Fruit fly (Drosophila melanogaster) whole organism, embryonic: ENCODE data around the gene CG4497.
A peak's percentile ranks its signal among the peaks of the same experiment; 100 is the strongest.

Experiments used
- Atf3 ChIP-seq: fragments of 200-800 bp; sonication (Bioruptor generic); optimal IDR thresholded peaks from 3 replicates; lab custom pipeline; 2016; ENCODE audit warnings: missing biosample characterization, missing genetic modification characterization
- Awh ChIP-seq: fragments of 200-800 bp; sonication (Bioruptor generic); IDR thresholded peaks from 2 replicates; pipeline ENCODE4, ENCODE4 v1.3.6; 2022; ENCODE audit warnings: missing biosample characterization, missing genetic modification characterization
- CG10366 ChIP-seq: fragments of 200-800 bp; sonication (Bioruptor generic); IDR thresholded peaks from 2 replicates; pipeline ENCODE4 v1.3.6; 2022; ENCODE audit warnings: missing biosample characterization, missing genetic modification characterization
- CG11504 ChIP-seq: fragments of 200-800 bp; sonication (Bioruptor generic); optimal IDR thresholded peaks from 3 replicates; lab custom pipeline; 2019; ENCODE audit warnings: missing biosample characterization, mild to moderate bottlenecking, missing genetic modification characterization, moderate library complexity
- CG12104 ChIP-seq: fragments of 200-800 bp; sonication (Bioruptor generic); optimal IDR thresholded peaks from 3 replicates; lab custom pipeline; 2016; ENCODE audit warnings: missing biosample characterization, missing genetic modification characterization
- CG12219 ChIP-seq: fragments of 200-800 bp; sonication (Bioruptor generic); optimal IDR thresholded peaks from 3 replicates; lab custom pipeline; 2018; ENCODE audit warnings: missing biosample characterization, mild to moderate bottlenecking, missing genetic modification characterization
- CG1233 ChIP-seq: fragments of 200-800 bp; sonication (Bioruptor generic); optimal IDR thresholded peaks from 4 replicates; lab custom pipeline; 2018; ENCODE audit warnings: missing biosample characterization, mild to moderate bottlenecking, missing genetic modification characterization
- CG13424 ChIP-seq: fragments of 200-800 bp; sonication (Bioruptor generic); optimal IDR thresholded peaks from 2 replicates; lab custom pipeline; 2019; ENCODE audit warnings: missing biosample characterization, mild to moderate bottlenecking, missing genetic modification characterization, moderate library complexity
- CG13894 ChIP-seq: fragments of 200-800 bp; sonication (Bioruptor generic); optimal IDR thresholded peaks from 3 replicates; lab custom pipeline; 2018; ENCODE audit warnings: missing biosample characterization, mild to moderate bottlenecking, missing genetic modification characterization, moderate library complexity
- CG15696 ChIP-seq: fragments of 200-800 bp; sonication (Bioruptor generic); optimal IDR thresholded peaks from 2 replicates; lab custom pipeline; 2019; ENCODE audit warnings: missing biosample characterization, mild to moderate bottlenecking, missing genetic modification characterization, moderate library complexity
- CG17361 ChIP-seq: fragments of 200-800 bp; sonication (Bioruptor generic); IDR thresholded peaks from 3 replicates; pipeline ENCODE4 v1.3.6; 2022; ENCODE audit warnings: missing biosample characterization, missing genetic modification characterization
- CG1832 ChIP-seq: fragments of 200-800 bp; sonication (Bioruptor generic); optimal IDR thresholded peaks from 2 replicates; lab custom pipeline; 2017; ENCODE audit warnings: missing biosample characterization, mild to moderate bottlenecking, missing genetic modification characterization, inconsistent platforms
- CG18619 ChIP-seq: fragments of 200-800 bp; sonication (Bioruptor generic); optimal IDR thresholded peaks from 3 replicates; lab custom pipeline; 2017; ENCODE audit warnings: missing biosample characterization, mild to moderate bottlenecking, missing genetic modification characterization
- CG2199 ChIP-seq: fragments of 200-800 bp; sonication (Bioruptor generic); IDR thresholded peaks from 3 replicates; pipeline ENCODE4 v1.3.6; 2022; ENCODE audit warnings: missing biosample characterization, missing genetic modification characterization
- CG2202 ChIP-seq: fragments of 200-800 bp; sonication (Bioruptor generic); optimal IDR thresholded peaks from 2 replicates; lab custom pipeline; 2018; ENCODE audit warnings: missing biosample characterization, mild to moderate bottlenecking, missing genetic modification characterization
- CG2712 ChIP-seq: fragments of 200-800 bp; optimal IDR thresholded peaks from 3 replicates; lab custom pipeline; 2019; ENCODE audit warnings: missing biosample characterization, mild to moderate bottlenecking, missing genetic modification characterization, moderate library complexity
- CG4424 ChIP-seq: fragments of 200-800 bp; sonication (Bioruptor generic); optimal IDR thresholded peaks from 3 replicates; lab custom pipeline; 2016; ENCODE audit warnings: missing biosample characterization, missing genetic modification characterization
- CG4707 ChIP-seq: fragments of 200-800 bp; sonication (Bioruptor generic); optimal IDR thresholded peaks from 2 replicates; lab custom pipeline; 2018; ENCODE audit warnings: missing biosample characterization, mild to moderate bottlenecking, missing genetic modification characterization, moderate library complexity
- CG8359 ChIP-seq: fragments of 200-800 bp; sonication (Bioruptor generic); optimal IDR thresholded peaks from 2 replicates; lab custom pipeline; 2017; ENCODE audit warnings: missing biosample characterization, mild to moderate bottlenecking, missing genetic modification characterization, borderline replicate concordance
- CG8944 ChIP-seq: fragments of 200-800 bp; sonication (Bioruptor generic); optimal IDR thresholded peaks from 3 replicates; lab custom pipeline; 2016; ENCODE audit warnings: missing biosample characterization, missing genetic modification characterization
- CG9609 ChIP-seq: fragments of 200-800 bp; sonication (Bioruptor generic); optimal IDR thresholded peaks from 3 replicates; lab custom pipeline; 2016; ENCODE audit warnings: missing biosample characterization, missing genetic modification characterization
- CrebB ChIP-seq: fragments of 200-800 bp; sonication (Bioruptor generic); optimal IDR thresholded peaks from 3 replicates; lab custom pipeline; 2018; ENCODE audit warnings: missing biosample characterization, mild to moderate bottlenecking, missing genetic modification characterization
- Dek ChIP-seq: fragments of 200-800 bp; sonication (Bioruptor generic); optimal IDR thresholded peaks from 3 replicates; lab custom pipeline; 2019; ENCODE audit warnings: missing biosample characterization, mild to moderate bottlenecking, missing genetic modification characterization, moderate library complexity
- Dfd ChIP-seq, 2 experiments: fragments of >200 bp; optimal IDR thresholded peaks; 2 replicates each; lab custom pipeline; 2017; ENCODE audit warnings: missing biosample characterization in 2 of 2, missing genetic modification characterization in 2 of 2
- HLH3B ChIP-seq: fragments of 200-800 bp; sonication (Bioruptor generic); IDR thresholded peaks from 2 replicates; pipeline ENCODE4 v1.3.6; 2022; ENCODE audit warnings: missing biosample characterization, missing genetic modification characterization
- Hmr ChIP-seq: fragments of 200-800 bp; sonication (Bioruptor generic); optimal IDR thresholded peaks from 3 replicates; lab custom pipeline; 2017; ENCODE audit warnings: mild to moderate bottlenecking, missing biosample characterization, missing genetic modification reagents, missing genetic modification characterization
- MTF-1 ChIP-seq: fragments of 200-800 bp; sonication (Bioruptor generic); optimal IDR thresholded peaks from 2 replicates; lab custom pipeline; 2018; ENCODE audit warnings: missing biosample characterization, mild to moderate bottlenecking, missing genetic modification characterization, borderline replicate concordance
- Mad ChIP-seq: fragments of 200-800 bp; sonication (Bioruptor generic); optimal IDR thresholded peaks from 2 replicates; lab custom pipeline; 2016; ENCODE audit warnings: missing biosample characterization, missing genetic modification characterization
- Max ChIP-seq: fragments of 200-800 bp; sonication (Bioruptor generic); optimal IDR thresholded peaks from 2 replicates; lab custom pipeline; 2016; ENCODE audit warnings: missing biosample characterization, mild to moderate bottlenecking, missing genetic modification characterization
- Nf-YB ChIP-seq: fragments of 200-800 bp; sonication (Bioruptor generic); optimal IDR thresholded peaks from 3 replicates; lab custom pipeline; 2019; ENCODE audit warnings: missing biosample characterization, mild to moderate bottlenecking, missing genetic modification characterization, moderate library complexity
- Rx ChIP-seq: fragments of 200-800 bp; sonication (Bioruptor generic); IDR thresholded peaks from 2 replicates; pipeline ENCODE4 v1.3.6; 2022; ENCODE audit warnings: missing biosample characterization, missing genetic modification characterization
- Ssrp ChIP-seq: fragments of 200-800 bp; sonication (Bioruptor generic); optimal IDR thresholded peaks from 2 replicates; lab custom pipeline; 2018; ENCODE audit warnings: missing biosample characterization, mild to moderate bottlenecking, missing genetic modification characterization, moderate library complexity
- Taf1 ChIP-seq: fragments of 200-800 bp; sonication (Bioruptor generic); IDR thresholded peaks from 2 replicates; pipeline ENCODE4 v1.3.6; 2022; ENCODE audit warnings: missing biosample characterization, missing genetic modification characterization
- ap ChIP-seq: fragments of 200-800 bp; sonication (Bioruptor generic); IDR thresholded peaks from 2 replicates; pipeline ENCODE4 v1.3.6; 2022; ENCODE audit warnings: missing biosample characterization, missing genetic modification characterization
- bsh ChIP-seq, 2 experiments: fragments of 200-800 bp; sonication (Bioruptor generic); optimal IDR thresholded peaks; 2 replicates each; lab custom pipeline; 2017 to 2018; ENCODE audit warnings: mild to moderate bottlenecking in 2 of 2, missing biosample characterization in 2 of 2, missing genetic modification characterization in 2 of 2, moderate library complexity in 1 of 2
- btn ChIP-seq: fragments of 200-800 bp; sonication (Bioruptor generic); optimal IDR thresholded peaks from 2 replicates; lab custom pipeline; 2016; ENCODE audit warnings: missing biosample characterization, missing genetic modification characterization
- caup ChIP-seq: fragments of 200-800 bp; sonication (Bioruptor generic); optimal IDR thresholded peaks from 3 replicates; lab custom pipeline; 2017; ENCODE audit warnings: missing biosample characterization, mild to moderate bottlenecking, missing genetic modification characterization, moderate library complexity; ENCODE audit not compliant: severe bottlenecking
- danr ChIP-seq: fragments of 200-800 bp; sonication (Bioruptor generic); IDR thresholded peaks from 2 replicates; pipeline ENCODE4 v1.3.6; 2022; ENCODE audit warnings: missing biosample characterization, missing genetic modification characterization
- dpn ChIP-seq, 2 experiments: fragments of 200-800 bp; sonication (Bioruptor generic); optimal IDR thresholded peaks; 3 replicates each; lab custom pipeline; 2016; ENCODE audit warnings: missing biosample characterization in 2 of 2, missing genetic modification characterization in 2 of 2
- esg ChIP-seq: fragments of 200-800 bp; sonication (Bioruptor generic); conservative IDR thresholded peaks from 2 replicates; pipeline ENCODE4 v1.3.6; 2022; ENCODE audit warnings: missing biosample characterization, missing genetic modification characterization
- gem ChIP-seq: fragments of 200-800 bp; sonication (Bioruptor generic); optimal IDR thresholded peaks from 2 replicates; lab custom pipeline; 2019; ENCODE audit warnings: missing biosample characterization, mild to moderate bottlenecking, missing genetic modification characterization, moderate library complexity
- grau ChIP-seq: fragments of 200-800 bp; optimal IDR thresholded peaks from 3 replicates; lab custom pipeline; 2019; ENCODE audit warnings: missing biosample characterization, mild to moderate bottlenecking, missing genetic modification characterization, moderate library complexity
- lmd ChIP-seq: fragments of 200-800 bp; sonication (Bioruptor generic); IDR thresholded peaks from 2 replicates; pipeline ENCODE4 v1.3.6; 2022; ENCODE audit warnings: missing biosample characterization, missing genetic modification characterization
- pb ChIP-seq: fragments of 200-800 bp; sonication (Bioruptor generic); optimal IDR thresholded peaks from 3 replicates; lab custom pipeline; 2016; ENCODE audit warnings: missing biosample characterization, missing genetic modification characterization
- salm ChIP-seq: fragments of 200-800 bp; sonication (Bioruptor generic); optimal IDR thresholded peaks from 2 replicates; lab custom pipeline; 2018; ENCODE audit warnings: missing biosample characterization, mild to moderate bottlenecking, missing genetic modification characterization
- shn ChIP-seq: fragments of 200-800 bp; sonication (Bioruptor generic); optimal IDR thresholded peaks from 3 replicates; lab custom pipeline; 2016; ENCODE audit warnings: missing biosample characterization, missing genetic modification characterization
- tll ChIP-seq, 2 experiments: fragments of 200-800 bp in 1 of 2; fragments of >200 bp in 1 of 2; sonication (Bioruptor generic) in 1 of 2; optimal IDR thresholded peaks; 2 replicates each; lab custom pipeline; 2017 to 2019; ENCODE audit warnings: missing biosample characterization in 2 of 2, missing genetic modification characterization in 2 of 2, mild to moderate bottlenecking in 1 of 2, moderate library complexity in 1 of 2
- trem ChIP-seq: fragments of 200-800 bp; optimal IDR thresholded peaks from 3 replicates; lab custom pipeline; 2019; ENCODE audit warnings: missing biosample characterization, mild to moderate bottlenecking, missing genetic modification characterization, moderate library complexity
- tup ChIP-seq: fragments of 200-800 bp; sonication (Bioruptor generic); optimal IDR thresholded peaks from 2 replicates; lab custom pipeline; 2016; ENCODE audit warnings: missing biosample characterization, mild to moderate bottlenecking, missing genetic modification characterization, moderate library complexity

Gene CG4497

DNA sequence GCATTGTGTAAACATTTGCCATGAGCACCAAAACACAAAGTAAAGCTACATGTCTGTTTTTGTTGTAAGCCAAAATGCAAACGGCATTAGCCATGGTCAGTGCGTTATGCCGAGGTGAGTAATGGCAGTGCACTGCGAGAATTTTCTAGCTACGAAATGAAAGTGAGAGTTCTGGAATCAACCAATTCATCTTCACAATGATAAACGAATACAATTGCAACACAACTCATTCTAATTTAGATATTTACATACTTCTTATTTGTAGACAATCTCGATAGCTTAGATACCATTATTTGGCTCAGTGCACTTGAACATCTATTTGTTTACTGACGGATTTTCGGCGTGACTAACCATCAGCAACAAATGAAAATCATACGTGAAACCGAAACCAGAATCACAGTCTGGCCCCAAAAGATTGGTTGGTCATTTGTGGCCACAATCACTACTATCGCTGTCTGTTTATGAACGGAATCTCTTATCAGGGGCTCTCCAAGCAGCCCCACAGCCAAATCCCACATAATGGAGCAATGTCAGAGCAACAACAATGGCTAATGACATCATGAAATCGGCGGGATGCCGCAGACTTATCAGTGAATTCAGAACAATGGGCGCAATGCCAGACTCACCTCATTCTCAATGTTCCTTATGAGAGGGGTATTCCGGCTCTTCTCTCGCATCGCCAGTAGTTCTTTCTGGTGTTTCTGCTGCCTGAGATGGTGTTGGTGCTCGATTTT is 39.4 kb downstream of the CG4497 start (continued):
- TF ChIP-seq Hmr (GFP tag; lab: Kevin White, UChicago): peak; percentile 12
- TF ChIP-seq Ssrp: no peak
- no peak for TF ChIP-seq CG12104
- TF ChIP-seq Rx: no peak
- peak; percentile 63 for TF ChIP-seq gem (tag; lab: Kevin White, UChicago)
- peak; percentile 20 for TF ChIP-seq grau (tag; lab: Kevin White, UChicago)
- TF ChIP-seq CG10366 (GFP tag; lab: Robert Waterston, UW): peak; percentile 42
- TF ChIP-seq tup: no peak
- TF ChIP-seq CG15696 (tag; lab: Kevin White, UChicago): no peak
- peak; percentile 7 for TF ChIP-seq CG13894 (tag; lab: Kevin White, UChicago)
- no peak for TF ChIP-seq caup (GFP tag; lab: Kevin White, UChicago)
- TF ChIP-seq CG2712: peak; percentile 52
- TF ChIP-seq CG12219 (GFP tag; lab: Kevin White, UChicago): peak; percentile 34
- TF ChIP-seq shn: no peak
- TF ChIP-seq CG1233 (GFP tag; lab: Kevin White, UChicago): peak; percentile 21
- TF ChIP-seq btn (GFP tag; lab: Kevin White, UChicago): no peak
- no peak for TF ChIP-seq CG8944 (GFP tag; lab: Kevin White, UChicago)
- no peak for TF ChIP-seq Taf1 (GFP tag; lab: Robert Waterston, UW)
- TF ChIP-seq Max (GFP tag; lab: Kevin White, UChicago): no peak
- peak in 1 of 2 experiments; percentile 16 for TF ChIP-seq dpn (GFP tag; optimal IDR thresholded peaks at IDR 0.05; lab: Kevin White, UChicago)
- peak; percentile 63 for TF ChIP-seq CG11504 (tag; lab: Kevin White, UChicago)
- TF ChIP-seq ap: 0 out of 2 replicates have a peak, but pooled peaks have one; percentile 19
- TF ChIP-seq CG4707 (GFP tag; lab: Kevin White, UChicago): no peak
- TF ChIP-seq salm (tag; lab: Kevin White, UChicago): no peak
- no peak for TF ChIP-seq pb
- TF ChIP-seq bsh (GFP tag; optimal IDR thresholded peaks at IDR 0.05; lab: Kevin White, UChicago): peak in 1 of 2 experiments; percentile 52
- no peak for TF ChIP-seq Mad (GFP tag; lab: Kevin White, UChicago)
- no peak for TF ChIP-seq CG8359 (GFP tag; lab: Kevin White, UChicago)
- TF ChIP-seq HLH3B (GFP tag; lab: Robert Waterston, UW): peak; percentile 46; the same call in 1 of the 2 replicates
- no peak for TF ChIP-seq CG17361 (GFP tag; lab: Robert Waterston, UW)
- TF ChIP-seq CG1832 (GFP tag; lab: Kevin White, UChicago): no peak
- TF ChIP-seq Awh (GFP tag; lab: Robert Waterston, UW): 0 out of 2 replicates have a peak, but pooled peaks have one; percentile 36
- TF ChIP-seq lmd: peak; percentile 9; the same call in 1 of the 2 replicates
- TF ChIP-seq trem (tag; lab: Kevin White, UChicago): no peak
- no peak for TF ChIP-seq MTF-1 (GFP tag; lab: Kevin White, UChicago)
- TF ChIP-seq CG13424 (tag; lab: Kevin White, UChicago): no peak
- TF ChIP-seq CG9609 (GFP tag; lab: Kevin White, UChicago): peak; percentile 25
- no peak for TF ChIP-seq CG2199 (GFP tag; lab: Robert Waterston, UW)
- TF ChIP-seq Nf-YB (GFP tag; lab: Kevin White, UChicago): no peak
- no peak for TF ChIP-seq danr (GFP tag; lab: Robert Waterston, UW)
- TF ChIP-seq CG4424 (GFP tag; lab: Kevin White, UChicago): peak; percentile 21
- no peak for TF ChIP-seq Atf3 (GFP tag; lab: Kevin White, UChicago)
- TF ChIP-seq esg (GFP tag; lab: Robert Waterston, UW): peak; percentile 38; the same call in 1 of the 2 replicates
- TF ChIP-seq CG2202 (tag; lab: Kevin White, UChicago): no peak
- TF ChIP-seq Dfd (GFP tag; optimal IDR thresholded peaks at IDR 0.05; lab: Kevin White, UChicago): no peak
- no peak for TF ChIP-seq CrebB
- no peak for TF ChIP-seq Dek (tag; lab: Kevin White, UChicago)
- peak; percentile 9 for TF ChIP-seq CG18619 (GFP tag; lab: Kevin White, UChicago)
- TF ChIP-seq tll (GFP tag; optimal IDR thresholded peaks at IDR 0.05; lab: Kevin White, UChicago): no peak
